Fruit fly (Drosophila melanogaster): ENCODE data around the gene Prosbeta6.

dm6 chr3L:16641094-16641493 lies 30.9 kb upstream of the Prosbeta6 start:
- TF ChIP-seq woc (GFP tag; optimal IDR thresholded peaks at IDR 0.05) (no peak), h (GFP tag; optimal IDR thresholded peaks at IDR 0.05) (no peak), Dfd (GFP tag; optimal IDR thresholded peaks at IDR 0.05) (no peak)

Data from whole organism, wandering third instar larva.